Fruit fly (Drosophila melanogaster) whole organism, embryonic: Measurements from ENCODE around the gene kay.

Experiments used
- Ada2b ChIP-seq: fragments of 200-800 bp; sonication (Bioruptor generic); IDR thresholded peaks from 2 replicates; pipeline ENCODE4 v1.3.6; 2022; ENCODE audit warnings: missing biosample characterization, missing genetic modification characterization
- Asciz ChIP-seq: fragments of 200-800 bp; sonication (Bioruptor generic); optimal IDR thresholded peaks from 2 replicates; lab custom pipeline; 2017; ENCODE audit warnings: missing biosample characterization, mild to moderate bottlenecking, missing genetic modification characterization, missing genetic modification reagents
- Atf6 ChIP-seq: fragments of 200-800 bp; sonication (Bioruptor generic); IDR thresholded peaks from 2 replicates; pipeline ENCODE4 v1.3.6; 2022; ENCODE audit warnings: missing biosample characterization, missing genetic modification characterization
- BtbVII ChIP-seq: fragments of 200-800 bp; sonication (Bioruptor generic); optimal IDR thresholded peaks from 3 replicates; lab custom pipeline; 2017; ENCODE audit warnings: missing biosample characterization, mild to moderate bottlenecking, missing genetic modification characterization
- CG11696 ChIP-seq: fragments of 200-800 bp; sonication (Bioruptor generic); IDR thresholded peaks from 2 replicates; pipeline ENCODE4 v1.3.6; 2022; ENCODE audit warnings: missing biosample characterization, missing genetic modification characterization
- CG13894 ChIP-seq: fragments of 200-800 bp; sonication (Bioruptor generic); optimal IDR thresholded peaks from 3 replicates; lab custom pipeline; 2018; ENCODE audit warnings: missing biosample characterization, mild to moderate bottlenecking, missing genetic modification characterization, moderate library complexity
- CG15479 ChIP-seq: fragments of 200-800 bp; sonication (Bioruptor generic); optimal IDR thresholded peaks from 3 replicates; lab custom pipeline; 2019; ENCODE audit warnings: missing biosample characterization, mild to moderate bottlenecking, missing genetic modification characterization, moderate library complexity
- CG16815 ChIP-seq: fragments of 200-800 bp; sonication (Bioruptor generic); optimal IDR thresholded peaks from 3 replicates; lab custom pipeline; 2017; ENCODE audit warnings: missing biosample characterization, mild to moderate bottlenecking, missing genetic modification characterization
- CG17186 ChIP-seq: fragments of 200-800 bp; sonication (Bioruptor generic); optimal IDR thresholded peaks from 3 replicates; lab custom pipeline; 2017; ENCODE audit warnings: missing biosample characterization, missing genetic modification reagents, missing genetic modification characterization
- CG17612 ChIP-seq: fragments of 200-800 bp; sonication (Bioruptor generic); IDR thresholded peaks from 2 replicates; pipeline ENCODE4 v1.3.6; 2022; ENCODE audit warnings: missing biosample characterization, missing genetic modification characterization
- CG1832 ChIP-seq: fragments of 200-800 bp; sonication (Bioruptor generic); optimal IDR thresholded peaks from 2 replicates; lab custom pipeline; 2017; ENCODE audit warnings: missing biosample characterization, mild to moderate bottlenecking, missing genetic modification characterization, inconsistent platforms
- CG2199 ChIP-seq: fragments of 200-800 bp; sonication (Bioruptor generic); IDR thresholded peaks from 3 replicates; pipeline ENCODE4 v1.3.6; 2022; ENCODE audit warnings: missing biosample characterization, missing genetic modification characterization
- CG30431 ChIP-seq: fragments of 200-800 bp; sonication (Bioruptor generic); optimal IDR thresholded peaks from 2 replicates; lab custom pipeline; 2017; ENCODE audit warnings: missing biosample characterization, missing genetic modification characterization
- CG3163 ChIP-seq: fragments of 200-800 bp; sonication (Bioruptor generic); optimal IDR thresholded peaks from 3 replicates; lab custom pipeline; 2016; ENCODE audit warnings: missing biosample characterization, missing genetic modification characterization
- CG32772 ChIP-seq: fragments of 200-800 bp; sonication (Bioruptor generic); IDR thresholded peaks from 2 replicates; pipeline ENCODE4 v1.3.6; 2022; ENCODE audit warnings: missing biosample characterization, missing genetic modification characterization
- CG3281 ChIP-seq: fragments of 200-800 bp; sonication (Bioruptor generic); optimal IDR thresholded peaks from 3 replicates; lab custom pipeline; 2017; ENCODE audit warnings: missing biosample characterization, mild to moderate bottlenecking, missing genetic modification characterization
- CG3838 ChIP-seq: fragments of 200-800 bp; sonication (Bioruptor generic); optimal IDR thresholded peaks from 3 replicates; lab custom pipeline; 2016; ENCODE audit warnings: missing biosample characterization, missing genetic modification characterization
- CG43689 ChIP-seq: fragments of 200-800 bp; sonication (Bioruptor generic); IDR thresholded peaks from 2 replicates; pipeline ENCODE4 v1.3.6; 2022; ENCODE audit warnings: missing biosample characterization, missing genetic modification characterization
- CG6272 ChIP-seq: fragments of 200-800 bp; sonication (Bioruptor generic); IDR thresholded peaks from 2 replicates; pipeline ENCODE4 v1.3.6; 2022; ENCODE audit warnings: missing biosample characterization, missing genetic modification characterization
- CG6689 ChIP-seq: fragments of 200-800 bp; sonication (Bioruptor generic); IDR thresholded peaks from 2 replicates; pipeline ENCODE4 v1.3.6; 2022; ENCODE audit warnings: missing biosample characterization, missing genetic modification characterization
- CG8089 ChIP-seq: fragments of 200-800 bp; sonication (Bioruptor generic); optimal IDR thresholded peaks from 3 replicates; lab custom pipeline; 2016; ENCODE audit warnings: missing biosample characterization, missing genetic modification characterization
- CG8944 ChIP-seq: fragments of 200-800 bp; sonication (Bioruptor generic); optimal IDR thresholded peaks from 3 replicates; lab custom pipeline; 2016; ENCODE audit warnings: missing biosample characterization, missing genetic modification characterization
- Dek ChIP-seq: fragments of 200-800 bp; sonication (Bioruptor generic); optimal IDR thresholded peaks from 3 replicates; lab custom pipeline; 2019; ENCODE audit warnings: missing biosample characterization, mild to moderate bottlenecking, missing genetic modification characterization, moderate library complexity
- Dfd ChIP-seq, 2 experiments: fragments of >200 bp; optimal IDR thresholded peaks; 2 replicates each; lab custom pipeline; 2017; ENCODE audit warnings: missing biosample characterization in 2 of 2, missing genetic modification characterization in 2 of 2
- Fer2 ChIP-seq: fragments of 200-800 bp; sonication (Bioruptor generic); optimal IDR thresholded peaks from 2 replicates; lab custom pipeline; 2018; ENCODE audit warnings: missing biosample characterization, mild to moderate bottlenecking, missing genetic modification characterization, moderate library complexity
- Gsc ChIP-seq: fragments of 200-800 bp; sonication (Bioruptor generic); IDR thresholded peaks from 2 replicates; pipeline ENCODE4 v1.3.6; 2022; ENCODE audit warnings: missing biosample characterization, missing genetic modification characterization
- Lhr ChIP-seq: fragments of 200-800 bp; sonication (Bioruptor generic); optimal IDR thresholded peaks from 3 replicates; lab custom pipeline; 2017; ENCODE audit warnings: mild to moderate bottlenecking, missing biosample characterization, missing genetic modification reagents, missing genetic modification characterization
- Mad ChIP-seq: fragments of 200-800 bp; sonication (Bioruptor generic); optimal IDR thresholded peaks from 2 replicates; lab custom pipeline; 2016; ENCODE audit warnings: missing biosample characterization, missing genetic modification characterization
- NC2β ChIP-seq: fragments of 200-800 bp; sonication (Bioruptor generic); optimal IDR thresholded peaks from 2 replicates; lab custom pipeline; 2016; ENCODE audit warnings: missing biosample characterization, missing genetic modification characterization
- Nf-YB ChIP-seq: fragments of 200-800 bp; sonication (Bioruptor generic); optimal IDR thresholded peaks from 3 replicates; lab custom pipeline; 2019; ENCODE audit warnings: missing biosample characterization, mild to moderate bottlenecking, missing genetic modification characterization, moderate library complexity
- Oli ChIP-seq: fragments of 200-800 bp; sonication (Bioruptor generic); optimal IDR thresholded peaks from 2 replicates; lab custom pipeline; 2018; ENCODE audit warnings: missing biosample characterization, mild to moderate bottlenecking, missing genetic modification characterization, moderate library complexity
- Ssrp ChIP-seq: fragments of 200-800 bp; sonication (Bioruptor generic); optimal IDR thresholded peaks from 2 replicates; lab custom pipeline; 2018; ENCODE audit warnings: missing biosample characterization, mild to moderate bottlenecking, missing genetic modification characterization, moderate library complexity
- Xrp1 ChIP-seq: fragments of 200-800 bp; sonication (Bioruptor generic); IDR thresholded peaks from 2 replicates; pipeline ENCODE4 v1.3.6; 2022; ENCODE audit warnings: missing biosample characterization, missing genetic modification characterization
- bbx ChIP-seq: fragments of 200-800 bp; sonication (Bioruptor generic); IDR thresholded peaks from 2 replicates; pipeline ENCODE4 v1.3.6; 2022; ENCODE audit warnings: missing biosample characterization, missing genetic modification characterization; ENCODE audit not compliant: partially characterized antibody
- caup ChIP-seq: fragments of 200-800 bp; sonication (Bioruptor generic); optimal IDR thresholded peaks from 3 replicates; lab custom pipeline; 2017; ENCODE audit warnings: missing biosample characterization, mild to moderate bottlenecking, missing genetic modification characterization, moderate library complexity; ENCODE audit not compliant: severe bottlenecking
- crol ChIP-seq: fragments of 200-800 bp; sonication (Bioruptor generic); IDR thresholded peaks from 2 replicates; pipeline ENCODE4 v1.3.6; 2022; ENCODE audit warnings: missing biosample characterization, missing genetic modification characterization
- esg ChIP-seq: fragments of 200-800 bp; sonication (Bioruptor generic); conservative IDR thresholded peaks from 2 replicates; pipeline ENCODE4 v1.3.6; 2022; ENCODE audit warnings: missing biosample characterization, missing genetic modification characterization
- ewg ChIP-seq: fragments of 200-800 bp; sonication (Bioruptor generic); optimal IDR thresholded peaks from 3 replicates; lab custom pipeline; 2017; ENCODE audit warnings: mild to moderate bottlenecking, missing biosample characterization, missing genetic modification reagents, missing genetic modification characterization
- grn ChIP-seq: fragments of 200-800 bp; sonication (Bioruptor generic); optimal IDR thresholded peaks from 3 replicates; lab custom pipeline; 2017; ENCODE audit warnings: missing biosample characterization, missing genetic modification characterization
- gro ChIP-seq: fragments of 200-800 bp; sonication (Bioruptor generic); optimal IDR thresholded peaks from 2 replicates; lab custom pipeline; 2016; ENCODE audit warnings: missing biosample characterization, missing genetic modification characterization
- gsb ChIP-seq: fragments of 200-800 bp; sonication (Bioruptor generic); IDR thresholded peaks from 2 replicates; pipeline ENCODE4 v1.3.6; 2022; ENCODE audit warnings: missing biosample characterization, missing genetic modification characterization
- hbn ChIP-seq: fragments of 200-800 bp; sonication (Bioruptor generic); IDR thresholded peaks from 2 replicates; pipeline ENCODE4 v1.3.6; 2022; ENCODE audit warnings: missing biosample characterization, missing genetic modification characterization; ENCODE audit not compliant: partially characterized antibody
- inv ChIP-seq: fragments of 200-800 bp; sonication (Bioruptor generic); IDR thresholded peaks from 2 replicates; pipeline ENCODE4 v1.3.6; 2022; ENCODE audit warnings: missing biosample characterization, missing genetic modification characterization; ENCODE audit not compliant: partially characterized antibody
- nerfin-2 ChIP-seq: fragments of 200-800 bp; sonication (Bioruptor generic); IDR thresholded peaks from 2 replicates; pipeline ENCODE4 v1.3.6; 2022; ENCODE audit warnings: missing biosample characterization, missing genetic modification characterization; ENCODE audit not compliant: partially characterized antibody
- org-1 ChIP-seq: fragments of 200-800 bp; sonication (Bioruptor generic); optimal IDR thresholded peaks from 2 replicates; lab custom pipeline; 2017; ENCODE audit warnings: missing biosample characterization, missing genetic modification characterization
- pita ChIP-seq: fragments of 200-800 bp; sonication (Bioruptor generic); optimal IDR thresholded peaks from 2 replicates; lab custom pipeline; 2017; ENCODE audit warnings: missing biosample characterization, mild to moderate bottlenecking, missing genetic modification characterization
- ranshi ChIP-seq: fragments of 200-800 bp; sonication (Bioruptor generic); IDR thresholded peaks from 2 replicates; pipeline ENCODE4 v1.3.6; 2022; ENCODE audit warnings: missing biosample characterization, missing genetic modification characterization
- so ChIP-seq: fragments of 200-800 bp; sonication (Bioruptor generic); IDR thresholded peaks from 3 replicates; pipeline ENCODE4 v1.3.6; 2022; ENCODE audit warnings: missing biosample characterization, missing genetic modification characterization
- vfl ChIP-seq: fragments of 200-800 bp; sonication (Bioruptor generic); optimal IDR thresholded peaks from 2 replicates; lab custom pipeline; 2016; ENCODE audit warnings: missing biosample characterization, missing genetic modification characterization
- wdn ChIP-seq: fragments of 200-800 bp; sonication (Bioruptor generic); IDR thresholded peaks from 2 replicates; pipeline ENCODE4 v1.3.6; 2022; ENCODE audit warnings: missing biosample characterization, missing genetic modification characterization

The kay gene

dm6 chr3R:29772090-29772794 is 6.4 kb downstream of the kay start (continued):
- TF ChIP-seq CG15479 (GFP tag; lab: Kevin White, UChicago): no peak
- no peak for TF ChIP-seq Dek (tag; lab: Kevin White, UChicago)
- no peak for TF ChIP-seq crol (GFP tag; lab: Robert Waterston, UW)
- TF ChIP-seq CG17612: no peak
- TF ChIP-seq Lhr (GFP tag; lab: Kevin White, UChicago): no peak
- TF ChIP-seq CG11696 (GFP tag; lab: Robert Waterston, UW): no peak
- no peak for TF ChIP-seq esg (GFP tag; lab: Robert Waterston, UW)
- TF ChIP-seq Mad (GFP tag; lab: Kevin White, UChicago): no peak
- TF ChIP-seq CG8944 (GFP tag; lab: Kevin White, UChicago): peak; percentile 20
- no peak for TF ChIP-seq CG3163 (GFP tag; lab: Kevin White, UChicago)
- no peak for TF ChIP-seq gro (GFP tag; lab: Kevin White, UChicago)
- peak; percentile 36 for TF ChIP-seq Oli (tag; lab: Kevin White, UChicago)
- no peak for TF ChIP-seq grn (GFP tag; lab: Kevin White, UChicago)
- peak; percentile 4 for TF ChIP-seq CG30431 (GFP tag; lab: Kevin White, UChicago)
- no peak for TF ChIP-seq Gsc
- no peak for TF ChIP-seq so
- no peak for TF ChIP-seq BtbVII (GFP tag; lab: Kevin White, UChicago)
- TF ChIP-seq CG32772 (GFP tag; lab: Robert Waterston, UW): no peak
- peak; percentile 58 for TF ChIP-seq CG16815 (GFP tag; lab: Kevin White, UChicago)
- TF ChIP-seq Fer2 (tag; lab: Kevin White, UChicago): no peak
- no peak for TF ChIP-seq vfl (GFP tag; lab: Kevin White, UChicago)
- no peak for TF ChIP-seq CG8089
- TF ChIP-seq CG3281 (GFP tag; lab: Kevin White, UChicago): peak; percentile 48
- TF ChIP-seq pita (GFP tag; lab: Kevin White, UChicago): no peak
- no peak for TF ChIP-seq CG3838 (GFP tag; lab: Kevin White, UChicago)
- no peak for TF ChIP-seq bbx (GFP tag; lab: Robert Waterston, UW)
- peak; percentile 5 for TF ChIP-seq Ssrp (tag; lab: Kevin White, UChicago)
- TF ChIP-seq Nf-YB: no peak
- TF ChIP-seq caup (GFP tag; lab: Kevin White, UChicago): no peak
- TF ChIP-seq Asciz (GFP tag; lab: Kevin White, UChicago): no peak
- TF ChIP-seq nerfin-2 (GFP tag; lab: Robert Waterston, UW): peak; percentile 9; the same call in 1 of the 2 replicates
- no peak for TF ChIP-seq CG17186 (GFP tag; lab: Kevin White, UChicago)
- no peak for TF ChIP-seq inv
- TF ChIP-seq ranshi: no peak
- no peak for TF ChIP-seq Atf6 (GFP tag; lab: Robert Waterston, UW)
- no peak for TF ChIP-seq wdn (GFP tag; lab: Robert Waterston, UW)
- TF ChIP-seq CG2199 (GFP tag; lab: Robert Waterston, UW): no peak
- TF ChIP-seq CG43689 (GFP tag; lab: Robert Waterston, UW): no peak
- TF ChIP-seq hbn (GFP tag; lab: Robert Waterston, UW): no peak
- no peak for TF ChIP-seq gsb (GFP tag; lab: Robert Waterston, UW)
- no peak; the same call in 1 of the 2 replicates for TF ChIP-seq Xrp1 (GFP tag; lab: Robert Waterston, UW)
- TF ChIP-seq org-1 (GFP tag; lab: Kevin White, UChicago): no peak
- TF ChIP-seq CG6689 (GFP tag; lab: Robert Waterston, UW): peak; percentile 43; the same call in 1 of the 2 replicates
- TF ChIP-seq NC2β: no peak
- no peak for TF ChIP-seq CG13894 (tag; lab: Kevin White, UChicago)
- TF ChIP-seq ewg (GFP tag; lab: Kevin White, UChicago): no peak
- TF ChIP-seq Dfd (GFP tag; optimal IDR thresholded peaks at IDR 0.05; lab: Kevin White, UChicago): no peak
- TF ChIP-seq CG1832: no peak
- TF ChIP-seq CG6272 (GFP tag; lab: Robert Waterston, UW): peak; percentile 46
- TF ChIP-seq Ada2b (GFP tag; lab: Robert Waterston, UW): no peak
